Worm (Caenorhabditis elegans): Measurements from ENCODE around the gene srd-30.

DNA sequence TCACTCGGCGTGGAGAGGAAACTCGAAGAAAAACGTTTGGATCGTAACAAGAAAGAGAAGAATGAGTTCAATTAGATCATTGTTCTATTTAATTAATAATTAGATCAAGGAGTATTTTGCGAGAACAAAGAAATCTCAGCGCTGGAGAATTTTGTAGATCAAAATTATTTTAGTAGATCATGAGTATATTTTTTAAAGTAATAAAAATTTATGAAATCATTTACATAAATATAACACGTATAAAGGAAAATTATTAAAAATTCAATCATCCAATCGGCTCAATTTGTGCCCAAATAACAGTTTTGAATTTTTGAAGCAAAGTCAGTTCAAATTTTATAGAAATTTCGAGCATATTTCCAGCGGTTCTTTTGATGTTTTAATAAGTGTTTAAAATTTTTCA, 5.5 kb upstream of the srd-30 start, which contains the start of gene C50E3.13:
- no peak for TF ChIP-seq unc-39 (tag; optimal IDR thresholded peaks at IDR 0.05)
- no peak for TF ChIP-seq nhr-12 (tag; optimal IDR thresholded peaks at IDR 0.05)
- TF ChIP-seq lsy-2 (tag; optimal IDR thresholded peaks at IDR 0.05), result no peak
- TF ChIP-seq elt-1 (tag; optimal IDR thresholded peaks at IDR 0.05; ENCODE audit: borderline replicate concordance, insufficient read depth), result no peak
- no peak for TF ChIP-seq mep-1 (tag; optimal IDR thresholded peaks at IDR 0.05)
- TF ChIP-seq snpc-4 (tag; optimal IDR thresholded peaks at IDR 0.05), result no peak
- TF ChIP-seq unc-62 (GFP tag; optimal IDR thresholded peaks at IDR 0.05), result no peak
- no peak for TF ChIP-seq ham-2 (GFP tag; optimal IDR thresholded peaks at IDR 0.05)
- TF ChIP-seq ces-1 (GFP tag; optimal IDR thresholded peaks at IDR 0.05), result no peak
- no peak for TF ChIP-seq mab-5 (tag; optimal IDR thresholded peaks at IDR 0.05)
- TF ChIP-seq tbx-8 (GFP tag; optimal IDR thresholded peaks at IDR 0.05), result no peak
- TF ChIP-seq lin-32 (GFP tag; optimal IDR thresholded peaks at IDR 0.05), result no peak

Measured in whole organism, mixed stage, embryonic.